Worm (Caenorhabditis elegans): ENCODE measurements around the gene T16G12.1.

Gene T16G12.1

ce11 chrIII:10000428-10000827 lies 49.2 kb downstream of the T16G12.1 start, which contains the start of gene C05B5.2:
C05B5.2 (minus strand) TSS chrIII:10000528.
- TF ChIP-seq ztf-23 (GFP tag; IDR thresholded peaks at IDR 0.05) = no peak
- no peak for TF ChIP-seq cog-1 (tag; optimal IDR thresholded peaks at IDR 0.05)
- no peak for TF ChIP-seq tab-1 (GFP tag; IDR thresholded peaks at IDR 0.05)
- no peak for TF ChIP-seq klf-2 (GFP tag; conservative IDR thresholded peaks at IDR 0.05)
- TF ChIP-seq ztf-29 (GFP tag; IDR thresholded peaks at IDR 0.05) = no peak
- no peak for TF ChIP-seq T22C8.4 (GFP tag; IDR thresholded peaks at IDR 0.05)
- TF ChIP-seq med-1 (GFP tag; optimal IDR thresholded peaks at IDR 0.05; ENCODE audit: insufficient read depth) = no peak
- TF ChIP-seq ref-1 (GFP tag; conservative IDR thresholded peaks at IDR 0.05) = no peak
- TF ChIP-seq flt-1 (GFP tag; IDR thresholded peaks at IDR 0.05) = no peak

ce11 chrIII:9999235-9999634 lies 50.4 kb downstream of the T16G12.1 start, which contains the start of gene C05B5.17:
C05B5.17 (minus strand) TSS chrIII:9999335.
- TF ChIP-seq ref-1 (GFP tag; conservative IDR thresholded peaks at IDR 0.05) (no peak), ztf-23 (GFP tag; IDR thresholded peaks at IDR 0.05) (no peak), T22C8.4 (GFP tag; IDR thresholded peaks at IDR 0.05) (no peak), med-1 (GFP tag; optimal IDR thresholded peaks at IDR 0.05; ENCODE audit: insufficient read depth) (no peak), tab-1 (GFP tag; IDR thresholded peaks at IDR 0.05) (no peak), cog-1 (tag; optimal IDR thresholded peaks at IDR 0.05) (no peak), ztf-29 (GFP tag; IDR thresholded peaks at IDR 0.05) (no peak), flt-1 (GFP tag; IDR thresholded peaks at IDR 0.05) (no peak), klf-2 (GFP tag; conservative IDR thresholded peaks at IDR 0.05) (no peak)

ce11 chrIII:9997890-9998289 lies 51.8 kb downstream of the T16G12.1 start, which contains the start of gene pqn-8:
pqn-8 (minus strand) TSS chrIII:9997990.
- TF ChIP-seq ref-1 (GFP tag; conservative IDR thresholded peaks at IDR 0.05) (no peak), med-1 (GFP tag; optimal IDR thresholded peaks at IDR 0.05; ENCODE audit: insufficient read depth) (no peak), ztf-23 (GFP tag; IDR thresholded peaks at IDR 0.05) (no peak), ztf-29 (GFP tag; IDR thresholded peaks at IDR 0.05) (no peak), flt-1 (GFP tag; IDR thresholded peaks at IDR 0.05) (no peak), klf-2 (GFP tag; conservative IDR thresholded peaks at IDR 0.05) (no peak), cog-1 (tag; optimal IDR thresholded peaks at IDR 0.05) (no peak), tab-1 (GFP tag; IDR thresholded peaks at IDR 0.05) (no peak), T22C8.4 (GFP tag; IDR thresholded peaks at IDR 0.05) (no peak)

- no peak for TF ChIP-seq klf-2 (GFP tag; conservative IDR thresholded peaks at IDR 0.05)
- TF ChIP-seq med-1 (GFP tag; optimal IDR thresholded peaks at IDR 0.05; ENCODE audit: insufficient read depth) = no peak
- no peak for TF ChIP-seq ref-1 (GFP tag; conservative IDR thresholded peaks at IDR 0.05)
- no peak for TF ChIP-seq tab-1 (GFP tag; IDR thresholded peaks at IDR 0.05)
- no peak for TF ChIP-seq T22C8.4 (GFP tag; IDR thresholded peaks at IDR 0.05)
- no peak for TF ChIP-seq ztf-29 (GFP tag; IDR thresholded peaks at IDR 0.05)
- no peak for TF ChIP-seq cog-1 (tag; optimal IDR thresholded peaks at IDR 0.05)
- no peak for TF ChIP-seq ztf-23 (GFP tag; IDR thresholded peaks at IDR 0.05)
- TF ChIP-seq flt-1 (GFP tag; IDR thresholded peaks at IDR 0.05) = no peak
Observed at ce11 chrIII:9993535-9993934, 56.1 kb downstream of the T16G12.1 start, which contains the start of gene C05B5.4. C05B5.4 (plus strand) TSS chrIII:9993885.

ce11 chrIII:9991324-9991723 lies 58.3 kb downstream of the T16G12.1 start:
- no peak for TF ChIP-seq flt-1 (GFP tag; IDR thresholded peaks at IDR 0.05)
- no peak for TF ChIP-seq ztf-23 (GFP tag; IDR thresholded peaks at IDR 0.05)
- no peak for TF ChIP-seq ref-1 (GFP tag; conservative IDR thresholded peaks at IDR 0.05)
- no peak for TF ChIP-seq klf-2 (GFP tag; conservative IDR thresholded peaks at IDR 0.05)
- no peak for TF ChIP-seq med-1 (GFP tag; optimal IDR thresholded peaks at IDR 0.05; ENCODE audit: insufficient read depth)
- no peak for TF ChIP-seq ztf-29 (GFP tag; IDR thresholded peaks at IDR 0.05)
- no peak for TF ChIP-seq tab-1 (GFP tag; IDR thresholded peaks at IDR 0.05)
- no peak for TF ChIP-seq T22C8.4 (GFP tag; IDR thresholded peaks at IDR 0.05)
- no peak for TF ChIP-seq cog-1 (tag; optimal IDR thresholded peaks at IDR 0.05)

All from whole organism, midembryonic.